Worm (Caenorhabditis elegans) whole organism, L3 larva: ENCODE measurements around the gene math-24.

Experiments used
- ZK546.5 ChIP-seq: sonication (generic microtip); optimal IDR thresholded peaks from 2 replicates; lab custom pipeline; 2017; ENCODE audit warnings: missing biosample characterization, missing genetic modification characterization
- ama-1 ChIP-seq: fragments of 150-350 bp; optimal IDR thresholded peaks from 2 replicates; lab custom pipeline; 2018
- ceh-28 ChIP-seq: fragments of 150-350 bp; optimal IDR thresholded peaks from 2 replicates; lab custom pipeline; 2014; ENCODE audit warnings: missing biosample characterization, missing genetic modification reagents, missing genetic modification characterization
- elt-2 ChIP-seq: sonication (generic microtip); optimal IDR thresholded peaks from 2 replicates; lab custom pipeline; 2016; ENCODE audit warnings: missing genetic modification reagents, mild to moderate bottlenecking, missing genetic modification characterization, missing compliant biosample characterization
- fkh-2 ChIP-seq: fragments of 150-350 bp; optimal IDR thresholded peaks from 2 replicates; lab custom pipeline; 2014; ENCODE audit warnings: missing biosample characterization, missing genetic modification reagents, missing genetic modification characterization
- lin-39 ChIP-seq: fragments of 150-350 bp; optimal IDR thresholded peaks from 2 replicates; lab custom pipeline; 2018; ENCODE audit warnings: missing biosample characterization, missing genetic modification reagents, missing genetic modification characterization
- mdl-1 ChIP-seq: fragments of 150-350 bp; optimal IDR thresholded peaks from 2 replicates; lab custom pipeline; 2014; ENCODE audit warnings: missing biosample characterization, missing genetic modification characterization
- nhr-25 ChIP-seq: sonication (generic microtip); optimal IDR thresholded peaks from 2 replicates; lab custom pipeline; 2017; ENCODE audit warnings: missing biosample characterization, missing genetic modification characterization
- skn-1 ChIP-seq: fragments of 150-350 bp; optimal IDR thresholded peaks from 2 replicates; lab custom pipeline; 2014; ENCODE audit warnings: missing biosample characterization, missing genetic modification characterization
- unc-62 ChIP-seq: fragments of 150-350 bp; sonication (generic microtip); optimal IDR thresholded peaks from 4 replicates; lab custom pipeline; 2014; ENCODE audit warnings: missing biosample characterization, missing genetic modification reagents, missing genetic modification characterization
- zag-1 ChIP-seq: fragments of 150-350 bp; optimal IDR thresholded peaks from 2 replicates; lab custom pipeline; 2014; ENCODE audit warnings: missing biosample characterization, missing genetic modification characterization
- ztf-4 ChIP-seq: fragments of 150-350 bp; optimal IDR thresholded peaks from 2 replicates; lab custom pipeline; 2014; ENCODE audit warnings: missing biosample characterization, missing genetic modification characterization

DNA sequence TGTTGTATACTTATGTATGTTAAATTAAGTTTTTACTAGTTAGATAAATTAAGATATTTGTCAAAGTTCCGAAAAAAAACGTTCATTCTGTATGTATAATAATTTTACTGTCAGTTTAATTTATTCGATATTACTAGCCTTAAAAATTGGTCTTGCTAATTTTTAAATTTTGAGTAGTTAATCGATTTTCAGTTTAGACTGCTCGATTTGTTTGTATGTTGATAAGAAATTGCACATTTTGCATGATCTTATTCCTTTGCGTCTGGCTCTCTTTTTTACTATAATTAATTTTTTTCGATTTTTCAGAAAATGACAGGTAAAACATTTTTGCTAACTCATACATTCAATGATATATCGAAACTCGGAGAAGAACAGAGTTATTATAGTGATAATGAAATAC, at the start of gene math-24:
- no peak for TF ChIP-seq lin-39 (tag; lab: Kevin White, UChicago)
- no peak for TF ChIP-seq mdl-1
- TF ChIP-seq fkh-2 (tag; lab: Kevin White, UChicago): no peak
- no peak for TF ChIP-seq nhr-25 (tag; lab: Kevin White, UChicago)
- no peak for TF ChIP-seq skn-1
- no peak for TF ChIP-seq zag-1
- no peak for TF ChIP-seq ZK546.5 (tag; lab: Kevin White, UChicago)
- no peak for TF ChIP-seq ztf-4 (tag; lab: Kevin White, UChicago)
- TF ChIP-seq unc-62 (GFP tag; lab: Kevin White, UChicago): no peak
- no peak for TF ChIP-seq ceh-28
- no peak for TF ChIP-seq ama-1 (lab: Kevin White, UChicago)
- TF ChIP-seq elt-2 (tag; lab: Kevin White, UChicago): no peak
